Worm (Caenorhabditis elegans): ENCODE data around the gene hot-3.

hot-3 gene

DNA sequence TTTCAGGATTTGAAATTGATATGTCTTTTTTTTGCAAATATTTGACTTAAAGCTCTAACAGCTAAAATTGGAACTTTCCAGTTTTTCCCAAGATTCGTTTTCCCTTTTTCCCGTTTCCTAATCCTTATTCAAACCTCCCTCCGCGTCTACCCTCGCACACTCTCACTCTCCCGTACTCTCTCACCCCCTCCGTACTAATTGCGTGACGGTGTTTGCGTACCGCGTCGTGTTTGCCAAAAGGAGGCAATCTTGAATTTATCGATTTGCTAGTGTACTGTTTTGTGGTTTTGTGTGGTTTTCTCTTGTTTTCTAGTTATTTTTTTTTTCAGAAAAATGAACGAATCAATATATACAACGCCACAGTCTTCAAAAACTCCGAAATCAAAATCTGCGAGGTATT is 23.3 kb downstream of the hot-3 start, which contains the start of gene citk-1 (continued):
- peak; percentile 88 for TF ChIP-seq lin-54 (GFP tag; optimal IDR thresholded peaks at IDR 0.05)
- no peak for TF ChIP-seq somi-1 (GFP tag; optimal IDR thresholded peaks at IDR 0.05)
- no peak for TF ChIP-seq F55B11.4 (tag; optimal IDR thresholded peaks at IDR 0.05; ENCODE audit: borderline replicate concordance, insufficient read depth)
- TF ChIP-seq bed-1 (GFP tag; IDR thresholded peaks at IDR 0.05) = no peak
- no peak for TF ChIP-seq lsl-1 (GFP tag; optimal IDR thresholded peaks at IDR 0.05)
- TF ChIP-seq ceh-27 (GFP tag; optimal IDR thresholded peaks at IDR 0.05) = peak; percentile 37
- no peak for TF ChIP-seq cebp-1 (GFP tag; IDR thresholded peaks at IDR 0.05)
- TF ChIP-seq cebp-1 (tag; optimal IDR thresholded peaks at IDR 0.05) = no peak
- TF ChIP-seq zfh-2 (GFP tag; conservative IDR thresholded peaks at IDR 0.05) = no peak
- TF ChIP-seq efl-1 (GFP tag; optimal IDR thresholded peaks at IDR 0.05) = peak; percentile 69
- no peak for TF ChIP-seq lin-26 (GFP tag; IDR thresholded peaks at IDR 0.05)
- no peak for TF ChIP-seq Y79H2A.3 (GFP tag; conservative IDR thresholded peaks at IDR 0.05)
- peak; percentile 58; the same call in 1 of the 2 replicates for TF ChIP-seq ekl-4 (GFP tag; IDR thresholded peaks at IDR 0.05)
- no peak for TF ChIP-seq nhr-80 (tag; optimal IDR thresholded peaks at IDR 0.05)
- TF ChIP-seq T26A5.8 (tag; optimal IDR thresholded peaks at IDR 0.05) = no peak
- TF ChIP-seq athp-1 (tag; optimal IDR thresholded peaks at IDR 0.05) = no peak
- no peak for TF ChIP-seq F39B2.1 (GFP tag; IDR thresholded peaks at IDR 0.05)
- no peak for TF ChIP-seq mes-4 (tag; optimal IDR thresholded peaks at IDR 0.05)
- TF ChIP-seq aptf-2 (GFP tag; conservative IDR thresholded peaks at IDR 0.05) = no peak

DNA sequence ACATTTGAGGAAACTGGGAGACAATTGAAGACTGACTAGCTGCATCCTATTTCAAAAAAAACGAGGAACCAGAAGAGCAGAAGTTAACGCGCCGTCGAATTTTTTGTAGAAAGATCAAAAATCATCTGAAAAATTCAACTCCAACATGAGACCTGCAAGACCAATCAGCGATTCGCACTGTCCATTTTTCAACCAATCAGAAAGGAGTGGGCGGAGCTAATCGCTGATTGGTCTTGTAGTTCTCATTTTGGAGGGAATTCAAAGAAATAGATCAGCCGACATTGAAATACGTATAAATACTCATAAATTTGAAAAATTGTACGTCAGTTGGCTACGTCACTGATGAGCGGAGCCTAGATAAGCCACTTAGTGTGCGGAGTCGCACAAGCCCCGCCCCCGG is 24.2 kb downstream of the hot-3 start:
- TF ChIP-seq unc-130 (GFP tag; optimal IDR thresholded peaks at IDR 0.05) (no peak), Y67H2A.10 (GFP tag; conservative IDR thresholded peaks at IDR 0.05) (no peak), ztf-22 (GFP tag; optimal IDR thresholded peaks at IDR 0.05) (no peak), ceh-27 (GFP tag; optimal IDR thresholded peaks at IDR 0.05) (no peak), rec-8 (tag; optimal IDR thresholded peaks at IDR 0.05) (no peak), nfyb-1 (GFP tag; IDR thresholded peaks at IDR 0.05) (0 out of 2 replicates have a peak, but pooled peaks have one; percentile 40), tbx-9 (tag; optimal IDR thresholded peaks at IDR 0.05; ENCODE audit: borderline replicate concordance) (no peak)

DNA sequence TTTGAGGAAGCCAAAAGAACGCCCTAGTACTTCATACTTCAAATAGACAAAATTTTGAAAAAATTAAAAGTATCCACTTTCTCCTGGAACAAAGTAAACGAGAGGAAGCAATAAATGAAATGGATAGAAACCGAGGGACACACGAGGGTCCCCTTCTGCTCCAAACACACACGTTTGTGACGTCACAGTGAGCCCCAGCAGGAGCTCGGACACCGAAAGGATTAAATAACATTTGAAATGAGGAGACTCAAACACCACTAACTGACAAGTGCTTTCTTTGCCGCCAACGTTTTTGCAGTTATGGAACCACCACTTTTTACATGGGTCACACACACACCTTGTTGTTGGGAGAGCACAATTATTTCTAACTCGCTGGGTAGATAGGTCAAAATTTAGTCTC is 28.4 kb downstream of the hot-3 start:
- TF ChIP-seq ztf-26 (tag; optimal IDR thresholded peaks at IDR 0.05) (no peak), lin-35 (GFP tag; optimal IDR thresholded peaks at IDR 0.05) (peak in 1 of 3 experiments; percentile 31), unc-130 (GFP tag; optimal IDR thresholded peaks at IDR 0.05) (no peak)

DNA sequence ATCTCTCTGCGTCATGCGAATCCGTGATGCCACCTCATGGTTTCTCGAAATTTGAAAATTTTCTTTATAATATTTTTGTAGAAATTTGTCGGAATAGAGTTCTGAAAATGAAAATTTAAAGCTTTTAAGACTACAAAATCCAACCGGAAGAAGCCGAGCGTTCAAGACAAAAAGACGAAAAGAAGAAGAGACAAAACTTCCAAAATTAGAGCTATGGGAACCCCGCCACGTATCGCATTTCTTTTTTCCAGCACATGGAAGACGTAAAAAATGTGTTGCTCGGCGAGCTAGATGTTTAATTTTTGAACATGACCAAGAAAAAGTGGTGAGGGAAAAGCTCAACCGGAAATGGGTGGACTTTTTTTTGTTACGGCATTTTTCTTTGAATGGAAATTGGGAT is 29.8 kb downstream of the hot-3 start, which contains the start of gene W02B8.1:
W02B8.1 (minus strand) TSS at position 101 of the 400 bp plus-strand sequence.
- no peak for TF ChIP-seq Y67H2A.10 (GFP tag; conservative IDR thresholded peaks at IDR 0.05)
- no peak for TF ChIP-seq F37B4.10 (GFP tag; IDR thresholded peaks at IDR 0.05)

DNA sequence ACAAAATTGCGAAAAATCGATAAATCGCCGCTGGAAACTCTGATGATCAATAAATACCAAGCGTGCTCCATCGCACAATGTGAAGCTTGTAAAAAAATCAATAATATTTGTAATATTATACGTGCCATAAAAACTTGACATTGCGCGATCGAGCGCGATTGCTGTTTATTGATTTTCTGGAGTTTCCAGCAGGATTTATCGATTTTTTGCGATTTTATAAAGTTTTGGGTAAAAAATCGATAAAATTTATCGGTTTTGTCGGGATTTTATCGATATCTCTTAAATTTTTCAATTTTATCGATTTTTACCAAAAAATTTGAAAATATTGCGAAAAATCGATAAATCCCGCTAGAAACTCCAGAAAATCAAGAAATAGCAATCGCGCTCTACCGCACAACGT is 32.1 kb downstream of the hot-3 start:
- no peak for TF ChIP-seq tbp1 (GFP tag; optimal IDR thresholded peaks at IDR 0.05)
- TF ChIP-seq somi-1 (GFP tag; optimal IDR thresholded peaks at IDR 0.05) = no peak
- no peak for TF ChIP-seq ceh-100 (GFP tag; IDR thresholded peaks at IDR 0.05)
- no peak for TF ChIP-seq pbrm-1 (GFP tag; IDR thresholded peaks at IDR 0.05)
- TF ChIP-seq hrde-1 (tag; optimal IDR thresholded peaks at IDR 0.05; ENCODE audit: borderline replicate concordance) = no peak
- no peak for TF ChIP-seq ztf-18 (tag; optimal IDR thresholded peaks at IDR 0.05)
- TF ChIP-seq dpl-1 (GFP tag; optimal IDR thresholded peaks at IDR 0.05) = no peak
- no peak for TF ChIP-seq zim-3 (tag; optimal IDR thresholded peaks at IDR 0.05)
- TF ChIP-seq Y67H2A.10 (GFP tag; conservative IDR thresholded peaks at IDR 0.05) = no peak
- no peak for TF ChIP-seq K11D2.4 (GFP tag; IDR thresholded peaks at IDR 0.05)
- TF ChIP-seq ztf-26 (tag; optimal IDR thresholded peaks at IDR 0.05) = no peak
- TF ChIP-seq let-526 (GFP tag; IDR thresholded peaks at IDR 0.05) = no peak
- TF ChIP-seq C17E4.6 (GFP tag; IDR thresholded peaks at IDR 0.05) = no peak

All from whole organism, young adult.